Fruit fly (Drosophila melanogaster) whole organism, embryonic: ENCODE data around the gene CG1494.

Source experiments
- Ada2b ChIP-seq: fragments of 200-800 bp; sonication (Bioruptor generic); IDR thresholded peaks from 2 replicates; pipeline ENCODE4 v1.3.6; 2022; ENCODE audit warnings: missing biosample characterization, missing genetic modification characterization
- Atf3 ChIP-seq: fragments of 200-800 bp; sonication (Bioruptor generic); optimal IDR thresholded peaks from 3 replicates; lab custom pipeline; 2016; ENCODE audit warnings: missing biosample characterization, missing genetic modification characterization
- CG10274 ChIP-seq: fragments of 200-800 bp; sonication (Bioruptor generic); optimal IDR thresholded peaks from 3 replicates; lab custom pipeline; 2017; ENCODE audit warnings: missing biosample characterization, mild to moderate bottlenecking, missing genetic modification characterization
- CG10543 ChIP-seq: fragments of 200-800 bp; sonication (Bioruptor generic); optimal IDR thresholded peaks from 3 replicates; lab custom pipeline; 2017; ENCODE audit warnings: missing biosample characterization, mild to moderate bottlenecking, missing genetic modification characterization, moderate library complexity
- CG14860 ChIP-seq: fragments of 200-800 bp; sonication (Bioruptor generic); IDR thresholded peaks from 3 replicates; pipeline ENCODE4 v1.3.6; 2022; ENCODE audit warnings: missing biosample characterization, missing genetic modification characterization; ENCODE audit not compliant: partially characterized antibody
- CG16863 ChIP-seq: fragments of 200-800 bp; sonication (Bioruptor generic); optimal IDR thresholded peaks from 3 replicates; lab custom pipeline; 2016; ENCODE audit warnings: missing biosample characterization, missing genetic modification characterization
- CG2129 ChIP-seq: fragments of 200-800 bp; sonication (Bioruptor generic); IDR thresholded peaks from 2 replicates; pipeline ENCODE4 v1.3.6; 2022; ENCODE audit warnings: missing biosample characterization, missing genetic modification characterization; ENCODE audit not compliant: partially characterized antibody
- CG2889 ChIP-seq: fragments of 200-800 bp; sonication (Bioruptor generic); IDR thresholded peaks from 3 replicates; pipeline ENCODE4 v1.3.6; 2022; ENCODE audit warnings: missing biosample characterization, missing genetic modification characterization
- CG31441 ChIP-seq: fragments of 200-800 bp; sonication (Bioruptor generic); IDR thresholded peaks from 2 replicates; pipeline ENCODE4 v1.3.6; 2022; ENCODE audit warnings: missing biosample characterization, missing genetic modification characterization
- CG32767 ChIP-seq: fragments of 200-800 bp; sonication (Bioruptor generic); IDR thresholded peaks from 2 replicates; pipeline ENCODE4 v1.3.6; 2022; ENCODE audit warnings: missing biosample characterization, missing genetic modification characterization
- CG3726 ChIP-seq: fragments of 200-800 bp; sonication (Bioruptor generic); IDR thresholded peaks from 3 replicates; pipeline ENCODE4, ENCODE4 v1.3.6; 2022; ENCODE audit warnings: missing biosample characterization, missing genetic modification characterization
- CG4424 ChIP-seq: fragments of 200-800 bp; sonication (Bioruptor generic); optimal IDR thresholded peaks from 3 replicates; lab custom pipeline; 2016; ENCODE audit warnings: missing biosample characterization, missing genetic modification characterization
- CG4820 ChIP-seq: fragments of 200-800 bp; sonication (Bioruptor generic); optimal IDR thresholded peaks from 3 replicates; lab custom pipeline; 2016; ENCODE audit warnings: missing biosample characterization, missing genetic modification characterization
- CG5953 ChIP-seq: fragments of 200-800 bp; sonication (Bioruptor generic); IDR thresholded peaks from 2 replicates; pipeline ENCODE4 v1.3.6; 2022; ENCODE audit warnings: missing biosample characterization, missing genetic modification characterization
- CG6854 ChIP-seq: fragments of 200-800 bp; sonication (Bioruptor generic); optimal IDR thresholded peaks from 3 replicates; lab custom pipeline; 2017; ENCODE audit warnings: missing biosample characterization, mild to moderate bottlenecking, missing genetic modification characterization
- CG7556 ChIP-seq: fragments of 200-800 bp; sonication (Bioruptor generic); optimal IDR thresholded peaks from 2 replicates; lab custom pipeline; 2017; ENCODE audit warnings: missing biosample characterization, mild to moderate bottlenecking, missing genetic modification characterization
- D ChIP-seq, 2 experiments: fragments of 200-800 bp in 1 of 2; fragments of >200 bp in 1 of 2; sonication (Bioruptor generic) in 1 of 2; optimal IDR thresholded peaks; 2 replicates in 1 of 2; 3 replicates in 1 of 2; lab custom pipeline; 2017; ENCODE audit warnings: mild to moderate bottlenecking in 1 of 2, missing biosample characterization in 1 of 2, missing genetic modification characterization in 1 of 2, missing genetic modification reagents in 1 of 2
- D19A ChIP-seq: fragments of 200-800 bp; optimal IDR thresholded peaks from 3 replicates; lab custom pipeline; 2019; ENCODE audit warnings: missing biosample characterization, mild to moderate bottlenecking, missing genetic modification characterization, moderate library complexity
- Fer2 ChIP-seq: fragments of 200-800 bp; sonication (Bioruptor generic); optimal IDR thresholded peaks from 2 replicates; lab custom pipeline; 2018; ENCODE audit warnings: missing biosample characterization, mild to moderate bottlenecking, missing genetic modification characterization, moderate library complexity
- HLH54F ChIP-seq: fragments of 200-800 bp; sonication (Bioruptor generic); optimal IDR thresholded peaks from 3 replicates; lab custom pipeline; 2016; ENCODE audit warnings: missing biosample characterization, missing genetic modification characterization
- HLHmδ ChIP-seq: fragments of 200-800 bp; sonication (Bioruptor generic); optimal IDR thresholded peaks from 2 replicates; lab custom pipeline; 2018; ENCODE audit warnings: missing biosample characterization, mild to moderate bottlenecking, missing genetic modification characterization, moderate library complexity
- Hand ChIP-seq: fragments of 200-800 bp; sonication (Bioruptor generic); optimal IDR thresholded peaks from 2 replicates; lab custom pipeline; 2017; ENCODE audit warnings: mild to moderate bottlenecking, missing biosample characterization, missing genetic modification reagents, missing genetic modification characterization
- Jarid2 ChIP-seq: fragments of 200-800 bp; sonication (Bioruptor generic); optimal IDR thresholded peaks from 3 replicates; lab custom pipeline; 2017; ENCODE audit warnings: mild to moderate bottlenecking, missing biosample characterization, missing genetic modification reagents, missing genetic modification characterization
- Mad ChIP-seq: fragments of 200-800 bp; sonication (Bioruptor generic); optimal IDR thresholded peaks from 2 replicates; lab custom pipeline; 2016; ENCODE audit warnings: missing biosample characterization, missing genetic modification characterization
- Nf-YB ChIP-seq: fragments of 200-800 bp; sonication (Bioruptor generic); optimal IDR thresholded peaks from 3 replicates; lab custom pipeline; 2019; ENCODE audit warnings: missing biosample characterization, mild to moderate bottlenecking, missing genetic modification characterization, moderate library complexity
- Nf-YC ChIP-seq: fragments of 200-800 bp; optimal IDR thresholded peaks from 3 replicates; lab custom pipeline; 2019; ENCODE audit warnings: missing biosample characterization, mild to moderate bottlenecking, missing genetic modification characterization, moderate library complexity
- Oli ChIP-seq: fragments of 200-800 bp; sonication (Bioruptor generic); optimal IDR thresholded peaks from 2 replicates; lab custom pipeline; 2018; ENCODE audit warnings: missing biosample characterization, mild to moderate bottlenecking, missing genetic modification characterization, moderate library complexity
- Side ChIP-seq: fragments of 200-800 bp; sonication (Bioruptor generic); optimal IDR thresholded peaks from 2 replicates; lab custom pipeline; 2016; ENCODE audit warnings: missing biosample characterization, missing genetic modification characterization
- TFAM ChIP-seq: fragments of 200-800 bp; sonication (Bioruptor generic); optimal IDR thresholded peaks from 2 replicates; lab custom pipeline; 2017; ENCODE audit warnings: missing biosample characterization, missing genetic modification characterization, inconsistent platforms
- Taf1 ChIP-seq: fragments of 200-800 bp; sonication (Bioruptor generic); IDR thresholded peaks from 2 replicates; pipeline ENCODE4 v1.3.6; 2022; ENCODE audit warnings: missing biosample characterization, missing genetic modification characterization
- Tbp ChIP-seq: fragments of >200 bp; optimal IDR thresholded peaks from 2 replicates; lab custom pipeline; 2018; ENCODE audit warnings: missing biosample characterization, missing genetic modification characterization
- cato ChIP-seq: fragments of 200-800 bp; sonication (Bioruptor generic); optimal IDR thresholded peaks from 2 replicates; lab custom pipeline; 2016; ENCODE audit warnings: missing biosample characterization, missing genetic modification characterization, borderline replicate concordance
- exex ChIP-seq: fragments of 200-800 bp; sonication (Bioruptor generic); optimal IDR thresholded peaks from 4 replicates; lab custom pipeline; 2018; ENCODE audit warnings: missing biosample characterization, mild to moderate bottlenecking, missing genetic modification characterization, moderate library complexity
- fru ChIP-seq: fragments of >200 bp; optimal IDR thresholded peaks from 2 replicates; lab custom pipeline; 2017
- gcm ChIP-seq: fragments of 200-800 bp; sonication (Bioruptor generic); optimal IDR thresholded peaks from 2 replicates; lab custom pipeline; 2019; ENCODE audit warnings: missing biosample characterization, mild to moderate bottlenecking, missing genetic modification characterization, moderate library complexity
- gsb-n ChIP-seq: fragments of 200-800 bp; sonication (Bioruptor generic); optimal IDR thresholded peaks from 3 replicates; lab custom pipeline; 2018; ENCODE audit warnings: missing biosample characterization, mild to moderate bottlenecking, missing genetic modification characterization
- kay ChIP-seq: fragments of 200-800 bp; sonication (Bioruptor generic); optimal IDR thresholded peaks from 2 replicates; lab custom pipeline; 2016; ENCODE audit warnings: missing biosample characterization, missing genetic modification characterization
- klu ChIP-seq: fragments of 200-800 bp; sonication (Bioruptor generic); IDR thresholded peaks from 2 replicates; pipeline ENCODE4 v1.3.6; 2022; ENCODE audit warnings: missing biosample characterization, missing genetic modification characterization
- nau ChIP-seq: fragments of 200-800 bp; sonication (Bioruptor generic); optimal IDR thresholded peaks from 3 replicates; lab custom pipeline; 2017; ENCODE audit warnings: missing biosample characterization, mild to moderate bottlenecking, missing genetic modification characterization, missing genetic modification reagents
- nerfin-1 ChIP-seq: fragments of 200-800 bp; sonication (Bioruptor generic); optimal IDR thresholded peaks from 3 replicates; lab custom pipeline; 2019; ENCODE audit warnings: missing biosample characterization, mild to moderate bottlenecking, missing genetic modification characterization, moderate library complexity
- pb ChIP-seq: fragments of 200-800 bp; sonication (Bioruptor generic); optimal IDR thresholded peaks from 3 replicates; lab custom pipeline; 2016; ENCODE audit warnings: missing biosample characterization, missing genetic modification characterization
- phol ChIP-seq: fragments of 200-800 bp; sonication (Bioruptor generic); optimal IDR thresholded peaks from 3 replicates; lab custom pipeline; 2018; ENCODE audit warnings: missing biosample characterization, mild to moderate bottlenecking, missing genetic modification characterization, moderate library complexity
- sd ChIP-seq: fragments of 200-800 bp; sonication (Bioruptor generic); optimal IDR thresholded peaks from 3 replicates; lab custom pipeline; 2018; ENCODE audit warnings: missing biosample characterization, mild to moderate bottlenecking, missing genetic modification characterization, moderate library complexity
- sens ChIP-seq: fragments of 200-800 bp; sonication (Bioruptor generic); peaks from one replicate; lab custom pipeline; 2016; ENCODE audit warnings: missing biosample characterization, missing genetic modification characterization
- sima ChIP-seq: fragments of 200-800 bp; sonication (Bioruptor generic); optimal IDR thresholded peaks from 2 replicates; lab custom pipeline; 2016; ENCODE audit warnings: missing biosample characterization, missing genetic modification characterization
- so ChIP-seq: fragments of 200-800 bp; sonication (Bioruptor generic); IDR thresholded peaks from 3 replicates; pipeline ENCODE4 v1.3.6; 2022; ENCODE audit warnings: missing biosample characterization, missing genetic modification characterization
- sob ChIP-seq: fragments of 200-800 bp; sonication (Bioruptor generic); IDR thresholded peaks from 2 replicates; pipeline ENCODE4 v1.3.6; 2022; ENCODE audit warnings: missing biosample characterization, missing genetic modification characterization
- sr ChIP-seq: fragments of 200-800 bp; sonication (Bioruptor generic); IDR thresholded peaks from 3 replicates; pipeline ENCODE4 v1.3.6; 2022; ENCODE audit warnings: missing biosample characterization, missing genetic modification characterization
- sug ChIP-seq: fragments of 200-800 bp; optimal IDR thresholded peaks from 2 replicates; lab custom pipeline; 2019; ENCODE audit warnings: missing biosample characterization, mild to moderate bottlenecking, missing genetic modification characterization, moderate library complexity
- zen ChIP-seq: fragments of 200-800 bp; sonication (Bioruptor generic); optimal IDR thresholded peaks from 3 replicates; lab custom pipeline; 2018; ENCODE audit warnings: missing biosample characterization, mild to moderate bottlenecking, missing genetic modification characterization, moderate library complexity
- zen2 ChIP-seq: fragments of 200-800 bp; sonication (Bioruptor generic); IDR thresholded peaks from 3 replicates; pipeline ENCODE4 v1.3.6; 2022; ENCODE audit warnings: missing biosample characterization, missing genetic modification characterization; ENCODE audit not compliant: partially characterized antibody

Gene CG1494

dm6 chrX:21241796-21242208 lies 43.3 kb upstream of the CG1494 start (continued):
- TF ChIP-seq Hand (GFP tag; lab: Kevin White, UChicago) (no peak), cato (GFP tag; lab: Kevin White, UChicago) (no peak), zen (tag; lab: Kevin White, UChicago) (no peak), HLHmδ (GFP tag; lab: Kevin White, UChicago) (peak; percentile 12), sr (GFP tag; lab: Robert Waterston, UW) (0 out of 3 replicates have a peak, but pooled peaks have one; percentile 5), Jarid2 (GFP tag; lab: Kevin White, UChicago) (no peak), Tbp (GFP tag; lab: Kevin White, UChicago) (no peak), CG2889 (GFP tag; lab: Robert Waterston, UW) (no peak), Fer2 (tag; lab: Kevin White, UChicago) (no peak), Nf-YB (GFP tag; lab: Kevin White, UChicago) (peak; percentile 9), Nf-YC (no peak), CG5953 (GFP tag; lab: Robert Waterston, UW) (no peak), CG4424 (GFP tag; lab: Kevin White, UChicago) (peak; percentile 53), gsb-n (tag; lab: Kevin White, UChicago) (peak; percentile 46), Oli (tag; lab: Kevin White, UChicago) (peak; percentile 43), sd (tag; lab: Kevin White, UChicago) (no peak), nau (GFP tag; lab: Kevin White, UChicago) (peak; percentile 33), zen2 (no peak), CG7556 (GFP tag; lab: Kevin White, UChicago) (peak; percentile 73), TFAM (GFP tag; lab: Kevin White, UChicago) (no peak), sob (GFP tag; lab: Robert Waterston, UW) (0 out of 2 replicates have a peak, but pooled peaks have one; percentile 21), klu (GFP tag; lab: Robert Waterston, UW) (no peak), CG14860 (GFP tag; lab: Robert Waterston, UW) (no peak), kay (GFP tag; lab: Kevin White, UChicago) (peak; percentile 32), CG10543 (GFP tag; lab: Kevin White, UChicago) (peak; percentile 68), Atf3 (GFP tag; lab: Kevin White, UChicago) (no peak), pb (no peak), HLH54F (GFP tag; lab: Kevin White, UChicago) (no peak), CG31441 (GFP tag; lab: Robert Waterston, UW) (peak; percentile 52), CG10274 (GFP tag; lab: Kevin White, UChicago) (no peak), CG2129 (GFP tag; lab: Robert Waterston, UW) (no peak), D19A (tag; lab: Kevin White, UChicago) (peak; percentile 32), fru (lab: Kevin White, UChicago) (no peak), Mad (GFP tag; lab: Kevin White, UChicago) (peak; percentile 3), sens (GFP tag; lab: Kevin White, UChicago) (peak; percentile 95), Side (GFP tag; lab: Kevin White, UChicago) (no peak), CG3726 (0 out of 3 replicates have a peak, but pooled peaks have one; percentile 25), nerfin-1 (no peak), Taf1 (GFP tag; lab: Robert Waterston, UW) (no peak), D (optimal IDR thresholded peaks at IDR 0.05; lab: Kevin White, UChicago) (no peak), D (GFP tag; optimal IDR thresholded peaks at IDR 0.05; lab: Kevin White, UChicago) (peak; percentile 51), exex (tag; lab: Kevin White, UChicago) (peak; percentile 29), CG16863 (GFP tag; lab: Kevin White, UChicago) (no peak), Ada2b (GFP tag; lab: Robert Waterston, UW) (no peak), CG32767 (GFP tag; lab: Robert Waterston, UW) (no peak), sug (tag; lab: Kevin White, UChicago) (peak; percentile 14), so (GFP tag; lab: Robert Waterston, UW) (no peak), gcm (GFP tag; lab: Kevin White, UChicago) (peak; percentile 13), CG4820 (GFP tag; lab: Kevin White, UChicago) (no peak), sima (GFP tag; lab: Kevin White, UChicago) (peak; percentile 9), CG6854 (GFP tag; lab: Kevin White, UChicago) (peak; percentile 3), phol (tag; lab: Kevin White, UChicago) (peak; percentile 24)
